Fruit fly (Drosophila melanogaster): ENCODE data around the gene Cpr78Ca.

The Cpr78Ca gene

DNA sequence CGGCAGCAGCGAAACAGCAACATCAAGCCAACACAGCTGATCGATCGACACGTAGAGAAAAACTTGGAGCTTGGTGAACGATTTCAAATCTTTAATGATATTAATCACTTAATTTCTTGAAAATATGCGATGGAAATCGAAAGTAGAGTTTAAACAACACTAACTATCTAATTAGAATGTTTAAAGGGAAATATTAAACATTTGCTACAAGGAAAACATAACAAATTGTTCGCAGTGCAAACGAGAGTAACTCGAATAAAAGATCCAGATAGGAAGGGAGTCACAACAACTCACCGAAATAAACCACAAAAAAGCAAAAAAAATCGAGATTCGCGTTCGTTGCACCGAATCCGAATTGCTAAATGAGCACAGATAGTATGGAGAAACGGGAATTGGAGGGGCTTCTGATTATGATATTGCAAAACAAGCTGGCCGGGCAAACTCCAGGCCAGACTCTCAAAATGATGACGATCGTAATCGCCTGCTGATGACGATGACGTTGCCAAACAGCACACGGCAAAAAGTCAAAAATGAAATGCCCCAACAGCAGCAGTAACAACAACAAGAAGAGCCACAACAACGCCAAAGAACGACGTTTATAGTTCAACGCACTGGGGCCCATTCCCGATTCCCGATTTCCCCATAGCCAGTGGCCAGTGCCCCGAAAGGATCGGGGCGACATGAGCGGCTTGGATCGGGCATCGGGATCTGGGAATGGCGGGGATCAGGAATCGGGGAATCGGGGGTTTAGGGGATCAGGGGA lies 38.7 kb downstream of the Cpr78Ca start:
- TF ChIP-seq eg (GFP tag; IDR thresholded peaks at IDR 0.05) (peak; percentile 82), acj6 (GFP tag; optimal IDR thresholded peaks at IDR 0.05) (peak; percentile 99), topi (GFP tag; optimal IDR thresholded peaks at IDR 0.05) (peak; percentile 100), pdm3 (GFP tag; optimal IDR thresholded peaks at IDR 0.05) (peak; percentile 99), CG10669 (GFP tag; optimal IDR thresholded peaks at IDR 0.05) (peak; percentile 99), vri (GFP tag; optimal IDR thresholded peaks at IDR 0.05) (peak; percentile 99), CG9139 (GFP tag; optimal IDR thresholded peaks at IDR 0.05) (peak; percentile 98), spab (GFP tag; optimal IDR thresholded peaks at IDR 0.05) (peak; percentile 99), Met (GFP tag; optimal IDR thresholded peaks at IDR 0.05) (peak; percentile 99), lz (GFP tag; optimal IDR thresholded peaks at IDR 0.05) (peak; percentile 99), CG3032 (tag; optimal IDR thresholded peaks at IDR 0.05) (peak; percentile 99), Gug (GFP tag; IDR thresholded peaks at IDR 0.05) (peak; percentile 72), Hr4 (GFP tag; optimal IDR thresholded peaks at IDR 0.05) (peak; percentile 83), CG11902 (GFP tag; optimal IDR thresholded peaks at IDR 0.05) (peak; percentile 99), achi (GFP tag; optimal IDR thresholded peaks at IDR 0.05) (peak; percentile 98), CG31627 (GFP tag; optimal IDR thresholded peaks at IDR 0.05) (peak; percentile 99), Ets21C (GFP tag; optimal IDR thresholded peaks at IDR 0.05) (peak; percentile 98), fd85E (GFP tag; optimal IDR thresholded peaks at IDR 0.05) (peak; percentile 97), Sox15 (GFP tag; optimal IDR thresholded peaks at IDR 0.05) (peak; percentile 98), salr (GFP tag; optimal IDR thresholded peaks at IDR 0.05) (peak; percentile 89 to 97), Ets96B (tag; optimal IDR thresholded peaks at IDR 0.05) (peak; percentile 99), CG6808 (GFP tag; optimal IDR thresholded peaks at IDR 0.05) (peak; percentile 98), CG7368 (GFP tag; optimal IDR thresholded peaks at IDR 0.05) (peak; percentile 98), CG6163 (GFP tag; IDR thresholded peaks at IDR 0.05) (peak; percentile 98), fd59A (GFP tag; optimal IDR thresholded peaks at IDR 0.05) (peak; percentile 98), cyc (GFP tag; optimal IDR thresholded peaks at IDR 0.05) (peak; percentile 99), Hr38 (GFP tag; optimal IDR thresholded peaks at IDR 0.05) (no peak), CG11294 (GFP tag; IDR thresholded peaks at IDR 0.05) (peak; percentile 63), Sox102F (GFP tag; optimal IDR thresholded peaks at IDR 0.05) (peak; percentile 99), Hr39 (GFP tag; optimal IDR thresholded peaks at IDR 0.05) (peak; percentile 99), Blimp-1 (GFP tag; optimal IDR thresholded peaks at IDR 0.05) (peak; percentile 97), net (GFP tag; optimal IDR thresholded peaks at IDR 0.05) (peak; percentile 97), Lpt (GFP tag; optimal IDR thresholded peaks at IDR 0.05) (peak; percentile 89), CG11762 (GFP tag; optimal IDR thresholded peaks at IDR 0.05; ENCODE audit: insufficient read depth) (peak; percentile 97), CG15336 (GFP tag; IDR thresholded peaks at IDR 0.05) (peak; percentile 82), CG4318 (GFP tag; optimal IDR thresholded peaks at IDR 0.05) (peak; percentile 65), fkh (GFP tag; optimal IDR thresholded peaks at IDR 0.05) (no peak), dsx (GFP tag; optimal IDR thresholded peaks at IDR 0.05; ENCODE audit: poor library complexity, severe bottlenecking) (peak; percentile 98), CG32006 (GFP tag; optimal IDR thresholded peaks at IDR 0.05) (peak; percentile 81), CG10631 (GFP tag; optimal IDR thresholded peaks at IDR 0.05) (peak; percentile 99), Eip78C (GFP tag) (peak; percentile 100), CG16779 (tag; optimal IDR thresholded peaks at IDR 0.05) (peak; percentile 90), CG34406 (GFP tag; optimal IDR thresholded peaks at IDR 0.05) (peak; percentile 99), Eip75B (GFP tag; optimal IDR thresholded peaks at IDR 0.05) (peak; percentile 99), esn (GFP tag; optimal IDR thresholded peaks at IDR 0.05) (peak; percentile 100), CG6276 (GFP tag; optimal IDR thresholded peaks at IDR 0.05) (peak; percentile 71), CG6792 (GFP tag; optimal IDR thresholded peaks at IDR 0.05) (peak; percentile 99), Sox14 (GFP tag; optimal IDR thresholded peaks at IDR 0.05) (peak; percentile 98), CG1621 (tag; optimal IDR thresholded peaks at IDR 0.05) (peak; percentile 96), CG8119 (GFP tag; IDR thresholded peaks at IDR 0.05) (peak; percentile 88)

Data from whole organism, prepupa.